Fruit fly (Drosophila melanogaster): Measurements from ENCODE around the gene Or10a.

Or10a gene

DNA sequence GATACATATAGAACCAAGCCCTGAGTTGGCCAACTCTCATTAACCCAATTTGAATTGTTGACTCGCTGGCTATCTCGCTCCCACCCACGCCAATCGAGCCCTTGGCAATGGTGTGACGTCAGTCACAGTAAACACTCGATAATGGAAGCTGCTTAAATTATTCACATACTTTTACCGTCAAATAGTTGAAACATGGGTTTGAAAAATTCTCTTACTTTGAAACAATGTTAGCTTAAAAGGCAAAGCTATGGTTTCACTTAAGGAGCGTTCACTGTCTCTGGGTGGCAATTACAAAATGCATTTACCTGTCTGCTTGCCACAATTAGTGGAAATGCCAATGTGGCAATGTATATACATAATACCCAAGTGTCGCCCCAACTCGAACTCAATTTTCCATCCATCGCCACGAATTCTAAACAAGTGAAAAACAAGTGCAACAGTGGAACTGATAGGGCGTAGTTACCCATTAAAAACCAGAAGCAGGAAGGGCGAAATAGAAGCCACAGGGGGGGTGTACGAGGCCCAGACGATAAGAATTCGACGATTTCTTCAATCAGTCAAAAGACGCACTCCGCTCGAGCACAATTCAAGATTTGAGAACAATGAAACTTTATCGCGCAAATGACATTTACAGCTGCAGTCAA, 32.4 kb upstream of the Or10a start (continued):
- TF ChIP-seq gsb-n (tag; optimal IDR thresholded peaks at IDR 0.05): peak; percentile 68
- peak; percentile 72 for TF ChIP-seq CG15514 (GFP tag; optimal IDR thresholded peaks at IDR 0.05)
- peak; percentile 91 for TF ChIP-seq CG14441 (GFP tag; IDR thresholded peaks at IDR 0.05)
- TF ChIP-seq knrl (GFP tag; IDR thresholded peaks at IDR 0.05; ENCODE audit: partially characterized antibody): no peak
- TF ChIP-seq mirr (GFP tag; optimal IDR thresholded peaks at IDR 0.05): peak; percentile 86
- TF ChIP-seq sob (GFP tag; IDR thresholded peaks at IDR 0.05): peak; percentile 85
- TF ChIP-seq CG12391 (tag; optimal IDR thresholded peaks at IDR 0.05): peak; percentile 74
- TF ChIP-seq CG42726 (GFP tag; IDR thresholded peaks at IDR 0.05; ENCODE audit: partially characterized antibody): no peak
- no peak for TF ChIP-seq CG7963 (GFP tag; IDR thresholded peaks at IDR 0.05; ENCODE audit: partially characterized antibody)
- peak; percentile 52 for TF ChIP-seq Usf (GFP tag; optimal IDR thresholded peaks at IDR 0.05)
- TF ChIP-seq al (GFP tag; IDR thresholded peaks at IDR 0.05): peak; percentile 67
- TF ChIP-seq Ets65A (GFP tag): peak; percentile 98
- peak; percentile 76; the same call in 2 of the 3 replicates for TF ChIP-seq gce (GFP tag; IDR thresholded peaks at IDR 0.05)
- no peak for TF ChIP-seq prd (optimal IDR thresholded peaks at IDR 0.05)
- TF ChIP-seq prd (GFP tag; IDR thresholded peaks at IDR 0.05): peak; percentile 95
- no peak for TF ChIP-seq hth (optimal IDR thresholded peaks at IDR 0.05)
- TF ChIP-seq CG18476 (GFP tag; optimal IDR thresholded peaks at IDR 0.05): peak; percentile 54
- peak; percentile 71 for TF ChIP-seq CG5180 (GFP tag; optimal IDR thresholded peaks at IDR 0.05)
- TF ChIP-seq CG8478 (optimal IDR thresholded peaks at IDR 0.05): no peak
- TF ChIP-seq Chrac-16 (GFP tag; optimal IDR thresholded peaks at IDR 0.05): peak; percentile 74
- TF ChIP-seq bowl (GFP tag; IDR thresholded peaks at IDR 0.05): peak; percentile 75
- peak; percentile 70 for TF ChIP-seq nerfin-1 (tag; optimal IDR thresholded peaks at IDR 0.05)
- no peak for TF ChIP-seq br (optimal IDR thresholded peaks at IDR 0.05)
- peak; percentile 48 for TF ChIP-seq run (tag; optimal IDR thresholded peaks at IDR 0.05)
- peak; percentile 66 for TF ChIP-seq CG31388 (GFP tag; optimal IDR thresholded peaks at IDR 0.05)
- TF ChIP-seq CG12744 (GFP tag; optimal IDR thresholded peaks at IDR 0.05): peak; percentile 71
- peak; percentile 74 for TF ChIP-seq MTF-1 (GFP tag; optimal IDR thresholded peaks at IDR 0.05; ENCODE audit: borderline replicate concordance)
- TF ChIP-seq B-H1 (GFP tag; IDR thresholded peaks at IDR 0.05): peak; percentile 85
- TF ChIP-seq p53 (GFP tag; optimal IDR thresholded peaks at IDR 0.05): peak; percentile 54
- TF ChIP-seq maf-S (GFP tag; optimal IDR thresholded peaks at IDR 0.05): peak; percentile 70
- peak; percentile 73 for TF ChIP-seq lbe (GFP tag; optimal IDR thresholded peaks at IDR 0.05)
- peak; percentile 44 for TF ChIP-seq CG8359 (GFP tag; optimal IDR thresholded peaks at IDR 0.05; ENCODE audit: borderline replicate concordance)
- TF ChIP-seq hkb (optimal IDR thresholded peaks at IDR 0.05): no peak
- peak; percentile 87 for TF ChIP-seq hkb (GFP tag; IDR thresholded peaks at IDR 0.05)
- peak; percentile 60 for TF ChIP-seq Hey (tag; optimal IDR thresholded peaks at IDR 0.05)
- no peak for TF ChIP-seq HLHmδ (GFP tag; optimal IDR thresholded peaks at IDR 0.05)
- TF ChIP-seq CG5953 (GFP tag; IDR thresholded peaks at IDR 0.05): peak; percentile 89
- TF ChIP-seq tup (GFP tag; optimal IDR thresholded peaks at IDR 0.05): peak; percentile 75
- peak; percentile 67 for TF ChIP-seq CG12155 (GFP tag; optimal IDR thresholded peaks at IDR 0.05)
- TF ChIP-seq fru (optimal IDR thresholded peaks at IDR 0.05): no peak
- TF ChIP-seq fu2 (GFP tag; optimal IDR thresholded peaks at IDR 0.05): peak; percentile 83
- TF ChIP-seq Fer2 (tag; optimal IDR thresholded peaks at IDR 0.05): peak; percentile 61
- TF ChIP-seq Mad (GFP tag; optimal IDR thresholded peaks at IDR 0.05): peak; percentile 80
- TF ChIP-seq sim (GFP tag; IDR thresholded peaks at IDR 0.05): peak; percentile 52; the same call in 1 of the 2 replicates
- peak; percentile 49 for TF ChIP-seq cato (GFP tag; optimal IDR thresholded peaks at IDR 0.05; ENCODE audit: borderline replicate concordance)
- TF ChIP-seq ara (GFP tag; IDR thresholded peaks at IDR 0.05): peak; percentile 81
- peak; percentile 75 for TF ChIP-seq gro (GFP tag; optimal IDR thresholded peaks at IDR 0.05)
- no peak for TF ChIP-seq Doc3 (GFP tag; IDR thresholded peaks at IDR 0.05; ENCODE audit: partially characterized antibody)
- TF ChIP-seq eve (GFP tag; optimal IDR thresholded peaks at IDR 0.05): peak in 1 of 2 experiments; percentile 92
- TF ChIP-seq CG7987 (GFP tag; optimal IDR thresholded peaks at IDR 0.05): peak; percentile 73
- no peak for TF ChIP-seq CG34224 (GFP tag; IDR thresholded peaks at IDR 0.05; ENCODE audit: partially characterized antibody)
